Worm (Caenorhabditis elegans) whole organism, mixed stage, embryonic: ENCODE measurements around the gene crn-5.

Experiments
- blmp-1 ChIP-seq: fragments of 150-350 bp; optimal IDR thresholded peaks from 2 replicates; lab custom pipeline; 2014; ENCODE audit warnings: missing biosample characterization, missing genetic modification characterization
- elt-1 ChIP-seq: sonication (generic microtip); optimal IDR thresholded peaks from 2 replicates; lab custom pipeline; 2017; ENCODE audit warnings: missing genetic modification characterization, mild to moderate bottlenecking, missing compliant biosample characterization, antibody characterized with exemption, moderate library complexity, borderline replicate concordance; ENCODE audit not compliant: insufficient read depth
- ham-2 ChIP-seq: fragments of 200-800 bp; sonication (Bioruptor generic); optimal IDR thresholded peaks from 2 replicates; lab custom pipeline; 2018; ENCODE audit warnings: mild to moderate bottlenecking, missing genetic modification characterization, missing compliant biosample characterization
- lsy-2 ChIP-seq: fragments of 150-350 bp; optimal IDR thresholded peaks from 2 replicates; lab custom pipeline; 2014; ENCODE audit warnings: missing biosample characterization, missing genetic modification characterization
- mls-2 ChIP-seq: sonication (generic microtip); optimal IDR thresholded peaks from 2 replicates; lab custom pipeline; 2016; ENCODE audit warnings: mild to moderate bottlenecking, missing genetic modification characterization, moderate library complexity, missing compliant biosample characterization
- nhr-237 ChIP-seq: fragments of 150-350 bp; optimal IDR thresholded peaks from 2 replicates; lab custom pipeline; 2014; ENCODE audit warnings: missing biosample characterization, missing genetic modification characterization
- sptf-1 ChIP-seq: sonication (generic microtip); optimal IDR thresholded peaks from 2 replicates; lab custom pipeline; 2017; ENCODE audit warnings: mild to moderate bottlenecking, missing genetic modification characterization, moderate library complexity, missing compliant biosample characterization
- unc-62 ChIP-seq: fragments of 150-350 bp; optimal IDR thresholded peaks from 2 replicates; lab custom pipeline; 2014; ENCODE audit warnings: missing biosample characterization, missing genetic modification reagents, missing genetic modification characterization
- ztf-11 ChIP-seq: fragments of 150-350 bp; optimal IDR thresholded peaks from 2 replicates; lab custom pipeline; 2014; ENCODE audit warnings: missing biosample characterization, missing genetic modification characterization

- no peak for TF ChIP-seq sptf-1 (tag; lab: Kevin White, UChicago)
- TF ChIP-seq ztf-11 (tag; lab: Kevin White, UChicago), result no peak
- no peak for TF ChIP-seq nhr-237 (tag; lab: Kevin White, UChicago)
- no peak for TF ChIP-seq lsy-2 (tag; lab: Kevin White, UChicago)
- TF ChIP-seq mls-2, result no peak
- TF ChIP-seq elt-1 (tag; lab: Kevin White, UChicago), result no peak
- no peak for TF ChIP-seq ham-2 (GFP tag; lab: Kevin White, UChicago)
- TF ChIP-seq unc-62 (GFP tag; lab: Kevin White, UChicago), result no peak
- no peak for TF ChIP-seq blmp-1 (tag; lab: Kevin White, UChicago)
These were observed 39.0 kb upstream of the crn-5 start for ce11 chrII:10553377-10554045.
